Worm (Caenorhabditis elegans) whole organism, late embryonic: ENCODE data around the gene F20E11.7.
"Not testable (repeated sequence)": the region's sequence is repeated elsewhere in the genome, so short reads cannot be mapped to it uniquely, and the experiment has no call there.

Experiments
- C08G9.2 ChIP-seq: sonication (generic microtip); optimal IDR thresholded peaks from 2 replicates; lab custom pipeline; 2016; ENCODE audit warnings: mild to moderate bottlenecking, missing genetic modification characterization, moderate library complexity, missing compliant biosample characterization
- C38D4.7 ChIP-seq: fragments of 200-800 bp; sonication (Bioruptor generic); optimal IDR thresholded peaks from 2 replicates; lab custom pipeline; 2018; ENCODE audit warnings: mild to moderate bottlenecking, missing genetic modification characterization, moderate library complexity, missing compliant biosample characterization
- F13H6.1 ChIP-seq: sonication (generic microtip); optimal IDR thresholded peaks from 2 replicates; lab custom pipeline; 2016; ENCODE audit warnings: missing genetic modification characterization, missing compliant biosample characterization
- K02D7.2 ChIP-seq: sonication (generic microtip); optimal IDR thresholded peaks from 2 replicates; lab custom pipeline; 2017; ENCODE audit warnings: mild to moderate bottlenecking, missing genetic modification characterization, missing compliant biosample characterization
- K09A11.1 ChIP-seq: sonication (generic microtip); optimal IDR thresholded peaks from 2 replicates; lab custom pipeline; 2017; ENCODE audit warnings: antibody characterized with exemption, mild to moderate bottlenecking, missing genetic modification characterization, missing compliant biosample characterization; ENCODE audit not compliant: insufficient read depth
- T23F11.4 ChIP-seq: fragments of 200-800 bp; sonication (Bioruptor generic); optimal IDR thresholded peaks from 2 replicates; lab custom pipeline; 2018; ENCODE audit warnings: mild to moderate bottlenecking, missing genetic modification characterization, missing compliant biosample characterization
- ceh-14 ChIP-seq: sonication (generic microtip); optimal IDR thresholded peaks from 2 replicates; lab custom pipeline; 2016; ENCODE audit warnings: missing genotype, missing genetic modification characterization, missing compliant biosample characterization
- ceh-18 ChIP-seq: sonication (generic microtip); optimal IDR thresholded peaks from 2 replicates; lab custom pipeline; 2016; ENCODE audit warnings: missing genetic modification characterization, missing compliant biosample characterization
- ceh-2 ChIP-seq: sonication (generic microtip); optimal IDR thresholded peaks from 2 replicates; lab custom pipeline; 2016; ENCODE audit warnings: missing genotype, missing genetic modification characterization, missing compliant biosample characterization
- ceh-34 ChIP-seq: sonication (generic microtip); optimal IDR thresholded peaks from 2 replicates; lab custom pipeline; 2016; ENCODE audit warnings: mild to moderate bottlenecking, missing genetic modification characterization, missing compliant biosample characterization
- ceh-45 ChIP-seq: fragments of 200-800 bp; sonication (Bioruptor generic); IDR thresholded peaks from 2 replicates; pipeline ENCODE4 v1.3.6; 2022; ENCODE audit warnings: missing genetic modification reagents, missing genetic modification characterization, missing compliant biosample characterization
- ceh-48 ChIP-seq: sonication (generic microtip); optimal IDR thresholded peaks from 2 replicates; lab custom pipeline; 2016; ENCODE audit warnings: missing genetic modification characterization, inconsistent platforms, missing compliant biosample characterization
- ceh-9 ChIP-seq: sonication (generic microtip); optimal IDR thresholded peaks from 2 replicates; lab custom pipeline; 2016; ENCODE audit warnings: mild to moderate bottlenecking, missing genetic modification characterization, inconsistent platforms, missing compliant biosample characterization
- che-1 ChIP-seq: sonication (generic microtip); optimal IDR thresholded peaks from 2 replicates; lab custom pipeline; 2016; ENCODE audit warnings: mild to moderate bottlenecking, missing genetic modification characterization, missing compliant biosample characterization
- dmd-4 ChIP-seq: sonication (generic microtip); optimal IDR thresholded peaks from 2 replicates; lab custom pipeline; 2016; ENCODE audit warnings: borderline replicate concordance, missing genetic modification characterization, missing compliant biosample characterization
- dve-1 ChIP-seq: sonication (generic microtip); optimal IDR thresholded peaks from 2 replicates; lab custom pipeline; 2017; ENCODE audit warnings: antibody characterized with exemption, mild to moderate bottlenecking, missing genetic modification characterization, missing compliant biosample characterization
- ets-4 ChIP-seq: sonication (generic microtip); optimal IDR thresholded peaks from 2 replicates; lab custom pipeline; 2016; ENCODE audit warnings: missing genetic modification characterization, missing compliant biosample characterization
- eyg-1 ChIP-seq: sonication (generic microtip); optimal IDR thresholded peaks from 2 replicates; lab custom pipeline; 2016; ENCODE audit warnings: missing genotype, missing genetic modification characterization, missing compliant biosample characterization
- fkh-10 ChIP-seq: fragments of 150-350 bp; optimal IDR thresholded peaks from 2 replicates; lab custom pipeline; 2014; ENCODE audit warnings: missing biosample characterization, missing genetic modification reagents, missing genetic modification characterization
- hlh-15 ChIP-seq: sonication (generic microtip); optimal IDR thresholded peaks from 2 replicates; lab custom pipeline; 2016; ENCODE audit warnings: missing genetic modification characterization, missing compliant biosample characterization
- hlh-6 ChIP-seq: sonication (generic microtip); optimal IDR thresholded peaks from 2 replicates; lab custom pipeline; 2016; ENCODE audit warnings: missing genotype, missing genetic modification characterization, missing compliant biosample characterization
- hlh-8 ChIP-seq: sonication (generic microtip); optimal IDR thresholded peaks from 2 replicates; lab custom pipeline; 2016; ENCODE audit warnings: missing genotype, missing genetic modification characterization, missing compliant biosample characterization
- lim-6 ChIP-seq: sonication (generic microtip); optimal IDR thresholded peaks from 2 replicates; lab custom pipeline; 2016; ENCODE audit warnings: missing genetic modification characterization, missing compliant biosample characterization
- lin-11 ChIP-seq: fragments of 200-800 bp; sonication (Bioruptor generic); optimal IDR thresholded peaks from 2 replicates; lab custom pipeline; 2018; ENCODE audit warnings: mild to moderate bottlenecking, missing genetic modification characterization, missing compliant biosample characterization
- madf-2 ChIP-seq: sonication (generic microtip); optimal IDR thresholded peaks from 2 replicates; lab custom pipeline; 2017; ENCODE audit warnings: missing genetic modification characterization, missing compliant biosample characterization
- nfya-1 ChIP-seq: sonication (generic microtip); optimal IDR thresholded peaks from 2 replicates; lab custom pipeline; 2017; ENCODE audit warnings: missing genetic modification characterization, mild to moderate bottlenecking, missing compliant biosample characterization, antibody characterized with exemption, moderate library complexity
- nhr-11 ChIP-seq: fragments of 150-350 bp; optimal IDR thresholded peaks from 2 replicates; lab custom pipeline; 2014; ENCODE audit warnings: missing biosample characterization, missing genetic modification characterization
- pag-3 ChIP-seq: sonication (generic microtip); optimal IDR thresholded peaks from 2 replicates; lab custom pipeline; 2016; ENCODE audit warnings: missing compliant biosample characterization, missing genetic modification characterization, borderline replicate concordance
- pat-9 ChIP-seq: fragments of 200-800 bp; sonication (Bioruptor generic); optimal IDR thresholded peaks from 2 replicates; lab custom pipeline; 2018; ENCODE audit warnings: mild to moderate bottlenecking, missing genetic modification characterization, moderate library complexity, missing compliant biosample characterization
- pax-1 ChIP-seq: fragments of 150-350 bp; optimal IDR thresholded peaks from 2 replicates; lab custom pipeline; 2014; ENCODE audit warnings: missing biosample characterization, missing genetic modification characterization
- pha-2 ChIP-seq: sonication (generic microtip); optimal IDR thresholded peaks from 2 replicates; lab custom pipeline; 2017; ENCODE audit warnings: mild to moderate bottlenecking, missing genetic modification characterization, missing compliant biosample characterization
- pros-1 ChIP-seq: fragments of 150-350 bp; optimal IDR thresholded peaks from 2 replicates; lab custom pipeline; 2014; ENCODE audit warnings: missing biosample characterization, missing genetic modification reagents, missing genetic modification characterization
- rnt-1 ChIP-seq: sonication (generic microtip); optimal IDR thresholded peaks from 2 replicates; lab custom pipeline; 2016; ENCODE audit warnings: missing genetic modification characterization, missing compliant biosample characterization
- sdc-2 ChIP-seq: sonication (generic microtip); optimal IDR thresholded peaks from 2 replicates; lab custom pipeline; 2016; ENCODE audit warnings: missing genotype, missing genetic modification characterization, missing compliant biosample characterization
- sox-2 ChIP-seq: fragments of 200-800 bp; sonication (Bioruptor generic); IDR thresholded peaks from 2 replicates; pipeline ENCODE4 v1.3.6; 2022; ENCODE audit warnings: missing genetic modification reagents, missing genetic modification characterization, missing compliant biosample characterization
- sox-4 ChIP-seq: sonication (generic microtip); optimal IDR thresholded peaks from 2 replicates; lab custom pipeline; 2017; ENCODE audit warnings: mild to moderate bottlenecking, missing genetic modification characterization, inconsistent platforms, missing compliant biosample characterization
- syd-9 ChIP-seq: sonication (generic microtip); optimal IDR thresholded peaks from 2 replicates; lab custom pipeline; 2016; ENCODE audit warnings: mild to moderate bottlenecking, missing genetic modification characterization, moderate library complexity, missing compliant biosample characterization
- tbx-2 ChIP-seq: sonication (generic microtip); optimal IDR thresholded peaks from 2 replicates; lab custom pipeline; 2016; ENCODE audit warnings: missing genetic modification characterization, missing compliant biosample characterization
- tbx-7 ChIP-seq: sonication (generic microtip); optimal IDR thresholded peaks from 2 replicates; lab custom pipeline; 2016; ENCODE audit warnings: missing genotype, missing genetic modification characterization, missing compliant biosample characterization
- unc-42 ChIP-seq: sonication (generic microtip); optimal IDR thresholded peaks from 2 replicates; lab custom pipeline; 2016; ENCODE audit warnings: missing genotype, missing genetic modification characterization, missing compliant biosample characterization
- unc-86 ChIP-seq: sonication (generic microtip); optimal IDR thresholded peaks from 2 replicates; lab custom pipeline; 2016; ENCODE audit warnings: missing genetic modification characterization, missing compliant biosample characterization

F20E11.7 gene

DNA sequence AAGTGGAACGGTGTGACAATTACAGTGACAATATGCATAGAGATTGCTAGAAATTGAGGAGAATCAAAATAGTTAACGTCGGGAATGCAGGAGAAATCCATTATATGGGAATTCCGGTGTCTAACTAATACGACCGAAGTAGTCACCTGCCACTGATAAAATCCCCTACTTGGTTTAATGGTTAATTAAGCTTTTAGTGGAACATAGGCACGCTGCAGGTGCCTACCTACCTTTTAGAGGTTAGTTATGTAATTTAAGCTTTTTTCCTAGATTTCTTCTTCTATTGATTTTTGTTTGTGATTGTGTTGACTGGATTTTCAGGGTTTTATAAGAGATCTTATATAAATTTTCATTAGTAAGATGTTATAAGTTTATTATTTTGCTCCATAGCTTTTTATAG, 8.2 kb upstream of the F20E11.7 start, which contains the start of gene srh-203:
Gene srh-203 (minus strand): TSS at position 101 of the 400 bp plus-strand sequence.
- TF ChIP-seq unc-86 (tag; lab: Kevin White, UChicago); T23F11.4 (GFP tag; lab: Kevin White, UChicago); dmd-4: not testable (repeated sequence)

- TF ChIP-seq lin-11 (tag; lab: Kevin White, UChicago), result no peak
- no peak for TF ChIP-seq pha-2 (tag; lab: Kevin White, UChicago)
- no peak for TF ChIP-seq ceh-14
- no peak for TF ChIP-seq ceh-45 (GFP tag; lab: Robert Waterston, UW)
- no peak for TF ChIP-seq C38D4.7 (GFP tag; lab: Kevin White, UChicago)
- no peak for TF ChIP-seq ceh-9 (tag; lab: Kevin White, UChicago)
- TF ChIP-seq ceh-48 (tag; lab: Kevin White, UChicago), result no peak
- no peak for TF ChIP-seq rnt-1 (tag; lab: Kevin White, UChicago)
- no peak for TF ChIP-seq eyg-1 (tag; lab: Kevin White, UChicago)
- TF ChIP-seq sdc-2, result no peak
- TF ChIP-seq pag-3, result no peak
- no peak for TF ChIP-seq sox-4 (tag; lab: Kevin White, UChicago)
- TF ChIP-seq ceh-18 (tag; lab: Kevin White, UChicago), result no peak
- no peak for TF ChIP-seq fkh-10 (GFP tag; lab: Kevin White, UChicago)
- TF ChIP-seq tbx-7, result no peak
- TF ChIP-seq, all 69 proteins: peak for 0
Observed at ce11 chrV:17458069-17458468, 6.3 kb upstream of the F20E11.7 start, which contains the start of gene str-200. Gene str-200, minus strand, starts transcription at chrV:17458169.

ce11 chrV:17460061-17460460, 4.3 kb upstream of the F20E11.7 start, which contains the start of gene srz-48:
Gene srz-48, minus strand, starts transcription at chrV:17460161.
- TF ChIP-seq dve-1 (no peak), C38D4.7 (GFP tag; lab: Kevin White, UChicago) (no peak), dmd-4 (no peak), T23F11.4 (GFP tag; lab: Kevin White, UChicago) (no peak), hlh-6 (tag; lab: Kevin White, UChicago) (no peak), syd-9 (tag; lab: Kevin White, UChicago) (no peak), nfya-1 (tag; lab: Kevin White, UChicago) (no peak), madf-2 (no peak)

DNA sequence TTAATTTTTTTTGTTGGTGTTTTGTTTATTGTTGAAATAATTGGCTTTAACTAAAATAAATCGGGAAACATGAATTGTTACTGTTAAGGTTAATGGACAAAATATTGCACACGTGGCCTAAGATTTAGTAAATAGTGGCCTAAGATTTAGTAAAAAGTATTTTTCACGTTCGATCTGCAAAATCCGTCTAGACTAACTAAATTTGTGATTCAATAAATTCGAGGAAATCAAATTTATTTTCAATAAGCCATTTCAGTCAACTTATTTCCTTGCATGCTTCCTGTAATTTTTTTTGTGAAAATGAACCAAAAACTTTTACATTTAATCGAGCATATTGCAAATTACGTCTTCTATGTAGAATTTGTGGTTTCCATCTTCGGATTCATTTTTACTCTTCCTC, 2.4 kb downstream of the F20E11.7 start, which contains the start of gene srw-72:
Gene srw-72 (plus strand): TSS at position 301 of the 400 bp plus-strand sequence.
- TF ChIP-seq ceh-2 (tag; lab: Kevin White, UChicago), result no peak
- no peak for TF ChIP-seq lim-6 (tag; lab: Kevin White, UChicago)
- no peak for TF ChIP-seq che-1 (tag; lab: Kevin White, UChicago)
- no peak for TF ChIP-seq hlh-8 (tag; lab: Kevin White, UChicago)
- no peak for TF ChIP-seq C08G9.2 (tag; lab: Kevin White, UChicago)
- no peak for TF ChIP-seq ceh-14
- TF ChIP-seq lin-11 (tag; lab: Kevin White, UChicago), result no peak

- TF ChIP-seq hlh-6 (tag; lab: Kevin White, UChicago) (no peak), ets-4 (tag; lab: Kevin White, UChicago) (no peak), dve-1 (no peak), nhr-11 (tag; lab: Kevin White, UChicago) (no peak), sox-2 (no peak), ceh-45 (GFP tag; lab: Robert Waterston, UW) (no peak), hlh-15 (tag; lab: Kevin White, UChicago) (no peak), lim-6 (tag; lab: Kevin White, UChicago) (no peak), tbx-2 (tag; lab: Kevin White, UChicago) (no peak), K09A11.1 (tag; lab: Kevin White, UChicago) (no peak), unc-42 (tag; lab: Kevin White, UChicago) (no peak), pax-1 (no peak), ceh-34 (tag; lab: Kevin White, UChicago) (no peak), tbx-7 (no peak), F13H6.1 (tag; lab: Kevin White, UChicago) (no peak), K02D7.2 (no peak), pros-1 (tag; lab: Kevin White, UChicago) (no peak), unc-86 (tag; lab: Kevin White, UChicago) (no peak), pat-9 (tag; lab: Kevin White, UChicago) (no peak)
Observed at ce11 chrV:17467881-17468280, 3.5 kb downstream of the F20E11.7 start.
